Worm (Caenorhabditis elegans) whole organism, L1 larva: ENCODE data around the gene F58E6.5.

Experiments used
- F16B12.6 ChIP-seq: fragments of 150-350 bp; optimal IDR thresholded peaks from 2 replicates; lab custom pipeline; 2014; ENCODE audit warnings: missing biosample characterization, missing genetic modification characterization
- blmp-1 ChIP-seq: fragments of 150-350 bp; optimal IDR thresholded peaks from 2 replicates; lab custom pipeline; 2014; ENCODE audit warnings: missing biosample characterization, missing genetic modification characterization
- ceh-8 ChIP-seq: fragments of 200-800 bp; sonication (Bioruptor generic); optimal IDR thresholded peaks from 2 replicates; lab custom pipeline; 2018; ENCODE audit warnings: mild to moderate bottlenecking, missing genetic modification characterization, moderate library complexity, missing compliant biosample characterization
- ceh-88 ChIP-seq: fragments of 200-800 bp; sonication (Bioruptor generic); IDR thresholded peaks from 2 replicates; pipeline ENCODE4 v1.3.6; 2022; ENCODE audit warnings: missing genetic modification characterization, missing compliant biosample characterization
- ceh-90 ChIP-seq: sonication (generic microtip); optimal IDR thresholded peaks from 2 replicates; lab custom pipeline; 2016; ENCODE audit warnings: missing genetic modification characterization, missing compliant biosample characterization
- ces-1 ChIP-seq: fragments of 150-350 bp; optimal IDR thresholded peaks from 2 replicates; lab custom pipeline; 2014; ENCODE audit warnings: missing biosample characterization, missing genetic modification reagents, missing genetic modification characterization
- efl-1 ChIP-seq, 4 experiments: fragments of 150-350 bp; optimal IDR thresholded peaks in 3 of 4; peaks in 1 of 4; 1 replicate in 1 of 4; 2 replicates in 3 of 4; lab custom pipeline; 2014; ENCODE audit warnings: missing biosample characterization in 2 of 4, missing genetic modification characterization in 2 of 4, missing genetic modification reagents in 2 of 4
- elt-2 ChIP-seq: sonication (generic microtip); optimal IDR thresholded peaks from 2 replicates; lab custom pipeline; 2016; ENCODE audit warnings: missing genetic modification characterization, mild to moderate bottlenecking, inconsistent platforms, missing compliant biosample characterization, missing genetic modification reagents
- fkh-10 ChIP-seq: sonication (generic microtip); optimal IDR thresholded peaks from 2 replicates; lab custom pipeline; 2017; ENCODE audit warnings: missing biosample characterization, missing genetic modification reagents, missing genetic modification characterization
- fkh-4 ChIP-seq: sonication (generic microtip); optimal IDR thresholded peaks from 2 replicates; lab custom pipeline; 2016; ENCODE audit warnings: missing compliant biosample characterization, missing genetic modification characterization, borderline replicate concordance
- fos-1 ChIP-seq: fragments of 150-350 bp; optimal IDR thresholded peaks from 2 replicates; lab custom pipeline; 2014; ENCODE audit warnings: missing biosample characterization, missing genetic modification characterization
- hlh-17 ChIP-seq: fragments of 200-800 bp; sonication (Bioruptor generic); optimal IDR thresholded peaks from 2 replicates; lab custom pipeline; 2018; ENCODE audit warnings: missing genetic modification characterization, mild to moderate bottlenecking, missing compliant biosample characterization, moderate library complexity, borderline replicate concordance
- lin-13 ChIP-seq: fragments of 150-350 bp; optimal IDR thresholded peaks from 2 replicates; lab custom pipeline; 2014; ENCODE audit warnings: missing biosample characterization, missing genetic modification reagents, missing genetic modification characterization
- lin-14 ChIP-seq: fragments of 200-800 bp; sonication (Bioruptor generic); optimal IDR thresholded peaks from 2 replicates; lab custom pipeline; 2018; ENCODE audit warnings: mild to moderate bottlenecking, missing genetic modification characterization, moderate library complexity, missing compliant biosample characterization
- lin-35 ChIP-seq, 2 experiments: fragments of 150-350 bp; optimal IDR thresholded peaks; 2 replicates each; lab custom pipeline; 2014; ENCODE audit warnings: missing biosample characterization in 2 of 2, missing genetic modification characterization in 2 of 2, missing genetic modification reagents in 2 of 2
- lsy-2 ChIP-seq, 2 experiments: fragments of 150-350 bp; optimal IDR thresholded peaks; 2 replicates each; lab custom pipeline; 2014; ENCODE audit warnings: missing biosample characterization in 2 of 2, missing genetic modification characterization in 2 of 2
- mdl-1 ChIP-seq, 2 experiments: fragments of 150-350 bp; optimal IDR thresholded peaks; 2 replicates each; lab custom pipeline; 2014 to 2017; ENCODE audit warnings: missing biosample characterization in 2 of 2, missing genetic modification characterization in 2 of 2, inconsistent platforms in 1 of 2
- mep-1 ChIP-seq: fragments of 150-350 bp; optimal IDR thresholded peaks from 2 replicates; lab custom pipeline; 2014; ENCODE audit warnings: missing biosample characterization, missing genetic modification characterization
- nhr-11 ChIP-seq: fragments of 150-350 bp; optimal IDR thresholded peaks from 2 replicates; lab custom pipeline; 2014; ENCODE audit warnings: missing biosample characterization, missing genetic modification characterization
- nhr-12 ChIP-seq: sonication (generic microtip); optimal IDR thresholded peaks from 2 replicates; lab custom pipeline; 2017; ENCODE audit warnings: missing biosample characterization, missing genetic modification characterization
- nhr-19 ChIP-seq: fragments of 200-800 bp; sonication (Bioruptor generic); conservative IDR thresholded peaks from 2 replicates; pipeline ENCODE4 v1.3.6; 2022; ENCODE audit warnings: missing genetic modification characterization, missing compliant biosample characterization
- nhr-28 ChIP-seq: fragments of 150-350 bp; optimal IDR thresholded peaks from 2 replicates; lab custom pipeline; 2014; ENCODE audit warnings: missing biosample characterization, missing genetic modification characterization
- nhr-71 ChIP-seq: sonication (generic microtip); optimal IDR thresholded peaks from 2 replicates; lab custom pipeline; 2016; ENCODE audit warnings: mild to moderate bottlenecking, missing genetic modification characterization, moderate library complexity, missing compliant biosample characterization
- nhr-85 ChIP-seq: sonication (generic microtip); peaks from one replicate; lab custom pipeline; 2016; ENCODE audit warnings: missing genetic modification characterization, inconsistent platforms, missing compliant biosample characterization
- pag-3 ChIP-seq: sonication (generic microtip); optimal IDR thresholded peaks from 2 replicates; lab custom pipeline; 2017; ENCODE audit warnings: missing genetic modification characterization, mild to moderate bottlenecking, missing compliant biosample characterization, antibody characterized with exemption, borderline replicate concordance; ENCODE audit not compliant: insufficient read depth
- skn-1 ChIP-seq: fragments of 150-350 bp; optimal IDR thresholded peaks from 2 replicates; lab custom pipeline; 2014; ENCODE audit warnings: missing biosample characterization, missing genetic modification characterization
- snu-23 ChIP-seq: sonication (generic microtip); optimal IDR thresholded peaks from 2 replicates; lab custom pipeline; 2016; ENCODE audit warnings: missing genetic modification characterization, missing compliant biosample characterization
- sox-4 ChIP-seq: sonication (generic microtip); optimal IDR thresholded peaks from 2 replicates; lab custom pipeline; 2016; ENCODE audit warnings: missing genetic modification characterization, missing compliant biosample characterization
- sptf-1 ChIP-seq: fragments of 150-350 bp; optimal IDR thresholded peaks from 2 replicates; lab custom pipeline; 2014; ENCODE audit warnings: missing biosample characterization, missing genetic modification characterization
- swsn-7 ChIP-seq: sonication (generic microtip); optimal IDR thresholded peaks from 2 replicates; lab custom pipeline; 2016; ENCODE audit warnings: missing genetic modification characterization, missing compliant biosample characterization
- tbx-2 ChIP-seq: sonication (generic microtip); optimal IDR thresholded peaks from 2 replicates; lab custom pipeline; 2016; ENCODE audit warnings: missing genetic modification characterization, missing compliant biosample characterization
- unc-30 ChIP-seq: sonication (generic microtip); optimal IDR thresholded peaks from 2 replicates; lab custom pipeline; 2017; ENCODE audit warnings: missing biosample characterization, missing genetic modification characterization
- zag-1 ChIP-seq: fragments of 150-350 bp; optimal IDR thresholded peaks from 2 replicates; lab custom pipeline; 2014; ENCODE audit warnings: missing biosample characterization, missing genetic modification characterization
- zip-4 ChIP-seq: fragments of 200-800 bp; sonication (Bioruptor generic); optimal IDR thresholded peaks from 2 replicates; lab custom pipeline; 2018; ENCODE audit warnings: mild to moderate bottlenecking, missing genetic modification characterization, moderate library complexity, missing compliant biosample characterization
- ztf-4 ChIP-seq: fragments of 150-350 bp; optimal IDR thresholded peaks from 2 replicates; lab custom pipeline; 2014; ENCODE audit warnings: missing biosample characterization, missing genetic modification characterization

Gene F58E6.5

DNA sequence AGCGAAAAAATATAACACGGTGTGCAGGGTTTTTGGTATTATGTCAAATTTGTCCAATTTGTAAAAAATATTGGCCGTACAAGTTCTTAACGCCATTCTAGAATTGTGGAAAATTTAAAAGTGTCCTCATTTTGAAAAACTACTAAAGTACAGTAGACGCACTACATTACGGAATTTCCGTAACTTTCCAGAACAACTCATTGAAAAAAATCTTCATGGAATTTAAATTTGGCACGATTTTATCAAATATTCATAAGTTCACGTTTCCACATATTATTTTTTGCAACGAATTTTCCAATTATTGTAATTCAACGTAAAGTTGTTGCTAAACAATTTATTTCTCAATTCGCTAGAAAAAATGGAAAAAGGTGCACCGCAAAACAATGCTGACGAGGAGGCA, 39.5 kb downstream of the F58E6.5 start, which contains the start of gene F40F9.3:
TSS of gene F40F9.3 (plus strand) at position 301 of the 400 bp plus-strand sequence.
- TF ChIP-seq nhr-11 = no peak
- no peak for TF ChIP-seq skn-1 (tag; lab: Kevin White, UChicago)
- TF ChIP-seq lin-14 = no peak
- no peak for TF ChIP-seq zag-1
- no peak for TF ChIP-seq efl-1 (optimal IDR thresholded peaks at IDR 0.05; lab: Kevin White, UChicago)
- TF ChIP-seq efl-1 (GFP tag; optimal IDR thresholded peaks at IDR 0.05 in 1 of 2; lab: Kevin White, UChicago) = no peak
- TF ChIP-seq mdl-1 (tag; optimal IDR thresholded peaks at IDR 0.05; lab: Kevin White, UChicago) = no peak
- no peak for TF ChIP-seq lin-13 (GFP tag; lab: Kevin White, UChicago)
- TF ChIP-seq nhr-19 (GFP tag; lab: Robert Waterston, UW) = no peak
- no peak for TF ChIP-seq ces-1
- no peak for TF ChIP-seq lsy-2 (tag; optimal IDR thresholded peaks at IDR 0.05; lab: Kevin White, UChicago)
- TF ChIP-seq blmp-1 (tag; lab: Kevin White, UChicago) = no peak
- TF ChIP-seq fkh-10 (GFP tag; lab: Kevin White, UChicago) = no peak
- TF ChIP-seq sptf-1 (tag; lab: Kevin White, UChicago) = no peak
- no peak for TF ChIP-seq ztf-4
- TF ChIP-seq unc-30 (tag; lab: Kevin White, UChicago) = no peak
- no peak for TF ChIP-seq pag-3 (tag; lab: Kevin White, UChicago)

DNA sequence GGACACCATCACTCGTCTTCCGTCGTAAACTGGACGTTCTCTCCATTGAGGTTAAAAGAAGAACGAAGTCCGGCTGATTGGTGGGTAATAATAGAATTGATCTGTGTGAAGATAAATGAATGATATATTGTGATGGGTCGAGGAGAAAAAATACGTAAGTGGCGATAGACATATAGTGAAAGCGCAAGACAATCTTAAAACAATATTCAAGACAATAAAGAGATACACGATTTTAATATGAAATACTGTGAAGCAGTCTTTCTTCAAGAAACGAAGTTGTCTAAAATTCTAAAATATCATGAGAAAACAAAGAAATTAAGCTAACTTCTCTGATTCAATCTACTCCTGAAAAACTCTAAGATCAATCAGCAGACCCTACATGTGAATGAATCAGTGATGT, 40.8 kb downstream of the F58E6.5 start, which contains the start of gene F40F9.10:
TSS of gene F40F9.10 (minus strand) at position 101 of the 400 bp plus-strand sequence.
- TF ChIP-seq ces-1 = no peak
- no peak for TF ChIP-seq nhr-71 (tag; lab: Kevin White, UChicago)
- TF ChIP-seq lin-35 (GFP tag; optimal IDR thresholded peaks at IDR 0.05; lab: Kevin White, UChicago) = no peak
- TF ChIP-seq sox-4 (tag; lab: Kevin White, UChicago) = no peak
- no peak for TF ChIP-seq zip-4 (GFP tag; lab: Kevin White, UChicago)
- no peak for TF ChIP-seq hlh-17 (GFP tag; lab: Kevin White, UChicago)
- TF ChIP-seq nhr-19 (GFP tag; lab: Robert Waterston, UW) = no peak
- no peak for TF ChIP-seq lin-14
- TF ChIP-seq ceh-88 (GFP tag; lab: Robert Waterston, UW) = no peak
- no peak for TF ChIP-seq ceh-90 (tag; lab: Kevin White, UChicago)

DNA sequence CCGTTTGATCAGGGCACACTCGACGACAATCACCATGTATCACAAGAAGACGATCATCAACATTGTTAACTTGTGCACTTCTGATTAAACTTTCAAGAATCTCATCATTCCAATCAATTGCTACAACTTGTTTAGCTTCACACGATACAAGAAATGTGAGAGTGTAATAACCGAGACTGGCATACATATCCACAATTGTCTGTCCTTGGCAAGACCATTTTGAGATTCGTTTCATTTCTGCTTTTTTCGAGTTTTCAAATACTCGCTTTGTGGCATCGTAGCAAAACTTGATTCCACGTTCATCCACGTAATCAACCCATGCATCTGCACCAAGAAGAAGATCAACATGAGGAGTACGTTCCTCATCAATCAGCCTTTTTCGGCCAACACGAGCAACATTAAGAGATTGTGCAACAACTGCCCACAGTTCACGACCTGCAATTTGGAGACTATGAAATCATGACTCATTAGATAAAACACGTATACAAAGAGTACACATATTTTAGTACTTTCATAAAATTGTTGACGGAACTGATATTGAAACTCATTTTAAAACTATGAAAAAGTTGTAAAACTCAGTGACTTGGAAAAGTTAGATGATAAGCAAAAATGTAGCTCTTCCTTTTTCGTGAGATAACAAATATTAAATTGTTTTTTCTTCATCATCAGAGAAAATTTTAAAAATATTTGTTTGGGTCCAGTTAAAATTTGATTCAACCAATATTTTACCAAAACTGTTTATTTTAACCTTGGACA, 41.8 kb downstream of the F58E6.5 start:
- TF ChIP-seq nhr-28 (tag; lab: Kevin White, UChicago) (no peak), F16B12.6 (no peak), fkh-4 (no peak), mep-1 (tag; lab: Kevin White, UChicago) (no peak), elt-2 (tag; lab: Kevin White, UChicago) (peak; percentile 51)

DNA sequence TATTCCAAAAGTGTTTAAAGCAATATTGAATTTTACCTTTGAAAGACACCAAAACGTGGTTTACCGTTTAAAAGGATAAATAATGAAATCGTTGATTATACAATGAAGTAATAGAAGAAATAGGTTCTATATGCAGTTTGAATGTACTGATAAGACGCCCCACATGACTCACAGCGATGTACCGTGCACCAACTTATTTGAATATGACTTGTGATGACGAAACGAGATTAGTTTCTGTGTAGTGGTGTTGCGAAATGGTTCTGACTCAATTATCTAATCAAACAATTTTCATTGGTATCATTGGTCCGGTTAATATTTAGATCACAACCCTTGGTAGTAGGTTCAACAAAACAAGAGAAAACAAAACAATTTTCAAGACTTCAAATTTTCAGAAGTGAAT, 43.2 kb downstream of the F58E6.5 start:
- TF ChIP-seq elt-2 (tag; lab: Kevin White, UChicago) (peak; percentile 71), snu-23 (no peak), nhr-85 (tag; lab: Kevin White, UChicago) (no peak), ceh-8 (GFP tag; lab: Kevin White, UChicago) (no peak)

DNA sequence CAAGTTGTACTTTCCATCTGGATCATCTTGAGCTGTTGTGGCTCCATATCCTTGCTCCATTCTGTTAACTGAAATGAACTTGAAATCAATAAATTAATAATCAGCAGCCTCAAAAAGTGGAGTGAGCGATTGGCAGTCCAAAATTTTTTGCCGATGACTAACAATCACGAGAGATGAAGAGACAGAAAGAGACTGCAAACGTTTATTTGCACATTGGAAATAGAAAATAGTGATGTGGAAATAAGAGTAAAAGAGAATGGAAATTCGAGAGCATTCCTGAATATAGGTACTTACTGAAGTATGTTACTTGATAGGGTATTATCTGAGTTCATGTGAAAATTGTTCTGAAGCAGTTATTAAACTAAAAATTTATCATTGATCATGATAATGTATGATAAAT, 44.6 kb downstream of the F58E6.5 start, which contains the start of gene tag-120:
TSS of gene tag-120 (minus strand) at position 68 of the 400 bp plus-strand sequence.
- TF ChIP-seq nhr-12 (tag; lab: Kevin White, UChicago) = no peak
- TF ChIP-seq swsn-7 (tag; lab: Kevin White, UChicago) = no peak
- no peak for TF ChIP-seq fos-1 (tag; lab: Kevin White, UChicago)
- no peak for TF ChIP-seq tbx-2 (tag; lab: Kevin White, UChicago)
- peak; percentile 6 for TF ChIP-seq elt-2 (tag; lab: Kevin White, UChicago)
